Worm (Caenorhabditis elegans) whole organism, early embryonic: ENCODE measurements around the gene Y45G12B.3.

Experiments used
- ama-1 ChIP-seq: fragments of 150-350 bp; optimal IDR thresholded peaks from 2 replicates; lab custom pipeline; 2014
- hmg-4 ChIP-seq: fragments of 200-800 bp; sonication (Bioruptor generic); optimal IDR thresholded peaks from 2 replicates; lab custom pipeline; 2018; ENCODE audit warnings: mild to moderate bottlenecking, missing genetic modification characterization, missing compliant biosample characterization
- hnd-1 ChIP-seq: sonication (generic microtip); optimal IDR thresholded peaks from 2 replicates; lab custom pipeline; 2016; ENCODE audit warnings: missing genetic modification characterization, missing compliant biosample characterization

- TF ChIP-seq hmg-4 (GFP tag; lab: Kevin White, UChicago) (no peak), hnd-1 (tag; lab: Kevin White, UChicago) (no peak), ama-1 (lab: Kevin White, UChicago) (no peak)
These were observed 22.7 kb upstream of the Y45G12B.3 start, which contains the start of gene srt-29 for ce11 chrV:2718688-2719185.
